Worm (Caenorhabditis elegans) whole organism, L4/young adult: ENCODE results near the gene F13H8.5.

Experiments
- W03F9.2 ChIP-seq: fragments of 150-350 bp; optimal IDR thresholded peaks from 2 replicates; lab custom pipeline; 2014; ENCODE audit warnings: missing biosample characterization, missing genetic modification characterization
- dao-5 ChIP-seq: sonication (generic microtip); optimal IDR thresholded peaks from 2 replicates; lab custom pipeline; 2016; ENCODE audit warnings: missing genotype, missing genetic modification characterization, moderate library complexity, missing compliant biosample characterization
- him-1 ChIP-seq: sonication (generic microtip); optimal IDR thresholded peaks from 2 replicates; lab custom pipeline; 2016; ENCODE audit warnings: missing genotype, missing genetic modification reagents, missing genetic modification characterization, missing compliant biosample characterization

Gene F13H8.5

ce11 chrII:6236093-6236945, 19.6 kb downstream of the F13H8.5 start:
- no peak for TF ChIP-seq W03F9.2
- TF ChIP-seq dao-5 (tag; lab: Kevin White, UChicago): no peak
- TF ChIP-seq him-1 (tag; lab: Kevin White, UChicago): no peak

- no peak for TF ChIP-seq him-1 (tag; lab: Kevin White, UChicago)
- TF ChIP-seq dao-5 (tag; lab: Kevin White, UChicago): no peak
- no peak for TF ChIP-seq W03F9.2
These were observed 20.4 kb downstream of the F13H8.5 start, which contains the start of gene T24H7.9 for ce11 chrII:6235432-6236092. Gene T24H7.9, minus strand, starts transcription at chrII:6235505.

ce11 chrII:6230116-6230515, 25.8 kb downstream of the F13H8.5 start:
- TF ChIP-seq dao-5 (tag; lab: Kevin White, UChicago) (no peak), him-1 (tag; lab: Kevin White, UChicago) (no peak), W03F9.2 (no peak)

- no peak for TF ChIP-seq him-1 (tag; lab: Kevin White, UChicago)
- no peak for TF ChIP-seq W03F9.2
- TF ChIP-seq dao-5 (tag; lab: Kevin White, UChicago): no peak
These were observed 28.9 kb downstream of the F13H8.5 start, which contains the start of gene srsy-2 for ce11 chrII:6226995-6227394. Gene srsy-2, minus strand, starts transcription at chrII:6227095.

ce11 chrII:6223755-6224154, 32.2 kb downstream of the F13H8.5 start:
- TF ChIP-seq dao-5 (tag; lab: Kevin White, UChicago): no peak

ce11 chrII:6222558-6222957, 33.4 kb downstream of the F13H8.5 start, which contains the start of gene C30B5.6:
Gene C30B5.6, minus strand, starts transcription at chrII:6222658.
- no peak for TF ChIP-seq dao-5 (tag; lab: Kevin White, UChicago)
- no peak for TF ChIP-seq him-1 (tag; lab: Kevin White, UChicago)
- TF ChIP-seq W03F9.2: no peak

- TF ChIP-seq him-1 (tag; lab: Kevin White, UChicago) (no peak), dao-5 (tag; lab: Kevin White, UChicago) (no peak), W03F9.2 (no peak)
These were observed 34.5 kb downstream of the F13H8.5 start for ce11 chrII:6221470-6221869.

ce11 chrII:6219346-6219745, 36.6 kb downstream of the F13H8.5 start, which contains the start of gene mks-2:
Gene mks-2, minus strand, starts transcription at chrII:6219446.
- TF ChIP-seq W03F9.2 (no peak), him-1 (tag; lab: Kevin White, UChicago) (no peak), dao-5 (tag; lab: Kevin White, UChicago) (no peak)

- TF ChIP-seq him-1 (tag; lab: Kevin White, UChicago) (no peak), W03F9.2 (no peak), dao-5 (tag; lab: Kevin White, UChicago) (no peak)
These were observed 47.8 kb downstream of the F13H8.5 start, which contains the start of gene daf-37 for ce11 chrII:6208116-6208515. Gene daf-37, minus strand, starts transcription at chrII:6208216.

ce11 chrII:6207252-6207651, 48.7 kb downstream of the F13H8.5 start:
- TF ChIP-seq him-1 (tag; lab: Kevin White, UChicago) (no peak), dao-5 (tag; lab: Kevin White, UChicago) (no peak), W03F9.2 (no peak)

- TF ChIP-seq W03F9.2: no peak
- TF ChIP-seq him-1 (tag; lab: Kevin White, UChicago): no peak
- no peak for TF ChIP-seq dao-5 (tag; lab: Kevin White, UChicago)
These were observed 53.0 kb downstream of the F13H8.5 start, which contains the start of gene C30B5.17 for ce11 chrII:6202910-6203309. Gene C30B5.17, minus strand, starts transcription at chrII:6203010.
